Fruit fly (Drosophila melanogaster) whole organism, prepupa: ENCODE data around the gene CG44355.

Source experiments
- CG3032 ChIP-seq: fragments of 200-800 bp; optimal IDR thresholded peaks from 2 replicates; lab custom pipeline; 2019; ENCODE audit warnings: missing biosample characterization, mild to moderate bottlenecking, missing genetic modification characterization, moderate library complexity
- CG34406 ChIP-seq: fragments of 200-800 bp; sonication (Bioruptor generic); optimal IDR thresholded peaks from 3 replicates; lab custom pipeline; 2016; ENCODE audit warnings: missing biosample characterization, missing genetic modification characterization
- CG4318 ChIP-seq: fragments of 200-800 bp; sonication (Bioruptor generic); optimal IDR thresholded peaks from 3 replicates; lab custom pipeline; 2017; ENCODE audit warnings: missing biosample characterization, mild to moderate bottlenecking, missing genetic modification characterization
- CG6276 ChIP-seq: fragments of 200-800 bp; sonication (Bioruptor generic); optimal IDR thresholded peaks from 2 replicates; lab custom pipeline; 2017; ENCODE audit warnings: missing biosample characterization, mild to moderate bottlenecking, missing genetic modification characterization
- CG8319 ChIP-seq: fragments of 200-800 bp; sonication (Bioruptor generic); optimal IDR thresholded peaks from 3 replicates; lab custom pipeline; 2016; ENCODE audit warnings: missing biosample characterization, missing genetic modification characterization
- CG9139 ChIP-seq: fragments of 200-800 bp; sonication (Bioruptor generic); optimal IDR thresholded peaks from 3 replicates; lab custom pipeline; 2017; ENCODE audit warnings: missing biosample characterization, mild to moderate bottlenecking, missing genetic modification characterization
- Eip78C ChIP-seq: fragments of 200-800 bp; sonication (Bioruptor generic); peaks from one replicate; lab custom pipeline; 2016; ENCODE audit warnings: missing biosample characterization, missing genetic modification characterization
- OdsH ChIP-seq: fragments of 200-800 bp; sonication (Bioruptor generic); optimal IDR thresholded peaks from 3 replicates; lab custom pipeline; 2016; ENCODE audit warnings: missing biosample characterization, missing genetic modification characterization
- Sox102F ChIP-seq: fragments of 200-800 bp; sonication (Bioruptor generic); optimal IDR thresholded peaks from 2 replicates; lab custom pipeline; 2016; ENCODE audit warnings: missing biosample characterization, mild to moderate bottlenecking, missing genetic modification characterization
- cyc ChIP-seq: fragments of 200-800 bp; sonication (Bioruptor generic); optimal IDR thresholded peaks from 3 replicates; lab custom pipeline; 2016; ENCODE audit warnings: missing biosample characterization, missing genetic modification characterization
- fd59A ChIP-seq: fragments of 200-800 bp; sonication (Bioruptor generic); optimal IDR thresholded peaks from 2 replicates; lab custom pipeline; 2017; ENCODE audit warnings: missing biosample characterization, mild to moderate bottlenecking, missing genetic modification characterization, missing genetic modification reagents
- fkh ChIP-seq: fragments of 200-800 bp; sonication (Bioruptor generic); optimal IDR thresholded peaks from 3 replicates; lab custom pipeline; 2017; ENCODE audit warnings: missing biosample characterization, mild to moderate bottlenecking, missing genetic modification characterization, moderate library complexity
- svp ChIP-seq: fragments of 200-800 bp; sonication (Bioruptor generic); peaks from one replicate; lab custom pipeline; 2016; ENCODE audit warnings: missing biosample characterization, missing genetic modification characterization
- topi ChIP-seq: fragments of 200-800 bp; sonication (Bioruptor generic); optimal IDR thresholded peaks from 3 replicates; lab custom pipeline; 2016; ENCODE audit warnings: missing biosample characterization, missing genetic modification characterization

DNA sequence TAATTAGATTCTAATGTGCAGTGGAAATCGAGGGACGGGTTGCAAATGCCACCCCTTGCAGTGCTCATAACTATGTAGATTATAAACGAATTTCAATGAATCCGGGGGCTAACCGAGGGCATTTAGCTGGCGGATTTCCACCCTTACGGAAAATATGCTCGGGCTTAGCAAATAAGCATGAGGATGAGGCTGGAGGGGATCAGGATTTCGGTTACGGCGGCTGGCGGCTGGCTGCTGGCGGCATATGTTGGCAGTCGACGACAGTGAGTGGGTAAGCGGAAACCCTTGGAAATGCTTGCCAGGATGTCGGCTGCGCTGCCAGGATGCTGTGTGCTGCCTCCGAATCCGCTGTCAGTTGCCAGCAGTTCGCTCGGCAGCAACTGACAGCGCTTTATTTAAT lies 16.0 kb upstream of the CG44355 start:
- no peak for TF ChIP-seq Eip78C (GFP tag; lab: Kevin White, UChicago)
- TF ChIP-seq CG8319 = no peak
- TF ChIP-seq cyc = no peak
- no peak for TF ChIP-seq CG34406 (GFP tag; lab: Kevin White, UChicago)
- no peak for TF ChIP-seq CG9139 (GFP tag; lab: Kevin White, UChicago)
- no peak for TF ChIP-seq topi (GFP tag; lab: Kevin White, UChicago)
- TF ChIP-seq svp (GFP tag; lab: Kevin White, UChicago) = no peak
- no peak for TF ChIP-seq CG6276 (GFP tag; lab: Kevin White, UChicago)
- no peak for TF ChIP-seq fkh (GFP tag; lab: Kevin White, UChicago)
- TF ChIP-seq CG3032 (tag; lab: Kevin White, UChicago) = no peak
- TF ChIP-seq Sox102F (GFP tag; lab: Kevin White, UChicago) = no peak
- TF ChIP-seq OdsH = no peak
- TF ChIP-seq CG4318 (GFP tag; lab: Kevin White, UChicago) = no peak
- TF ChIP-seq fd59A = no peak
